Worm (Caenorhabditis elegans): ENCODE data around the gene nspb-6.

ce11 chrIV:5873825-5874224 is 21.5 kb upstream of the nspb-6 start, which contains the start of gene srv-19:
- no peak for TF ChIP-seq nhr-76 (tag; optimal IDR thresholded peaks at IDR 0.05)
- TF ChIP-seq unc-130 (GFP tag; optimal IDR thresholded peaks at IDR 0.05) = no peak
- no peak for TF ChIP-seq nhr-42 (GFP tag; IDR thresholded peaks at IDR 0.05)
